Worm (Caenorhabditis elegans) whole organism, L1 larva: Measurements from ENCODE around the gene fip-1.

Experiments
- C16A3.4 ChIP-seq: fragments of 150-350 bp; optimal IDR thresholded peaks from 2 replicates; lab custom pipeline; 2014; ENCODE audit warnings: missing biosample characterization, missing genetic modification characterization
- aly-2 ChIP-seq: fragments of 150-350 bp; optimal IDR thresholded peaks from 2 replicates; lab custom pipeline; 2014; ENCODE audit warnings: missing biosample characterization, missing genetic modification characterization
- blmp-1 ChIP-seq: fragments of 150-350 bp; optimal IDR thresholded peaks from 2 replicates; lab custom pipeline; 2014; ENCODE audit warnings: missing biosample characterization, missing genetic modification characterization
- ceh-63 ChIP-seq: fragments of 200-800 bp; sonication (Bioruptor generic); optimal IDR thresholded peaks from 2 replicates; lab custom pipeline; 2018; ENCODE audit warnings: mild to moderate bottlenecking, missing genetic modification characterization, missing compliant biosample characterization
- ceh-90 ChIP-seq: sonication (generic microtip); optimal IDR thresholded peaks from 2 replicates; lab custom pipeline; 2016; ENCODE audit warnings: missing genetic modification characterization, missing compliant biosample characterization
- efl-1 ChIP-seq, 4 experiments: fragments of 150-350 bp; optimal IDR thresholded peaks in 3 of 4; peaks in 1 of 4; 1 replicate in 1 of 4; 2 replicates in 3 of 4; lab custom pipeline; 2014; ENCODE audit warnings: missing biosample characterization in 2 of 4, missing genetic modification characterization in 2 of 4, missing genetic modification reagents in 2 of 4
- efl-3 ChIP-seq: fragments of 200-800 bp; sonication (Bioruptor generic); optimal IDR thresholded peaks from 2 replicates; lab custom pipeline; 2018; ENCODE audit warnings: mild to moderate bottlenecking, missing genetic modification characterization, missing compliant biosample characterization
- elt-2 ChIP-seq: sonication (generic microtip); optimal IDR thresholded peaks from 2 replicates; lab custom pipeline; 2016; ENCODE audit warnings: missing genetic modification characterization, mild to moderate bottlenecking, inconsistent platforms, missing compliant biosample characterization, missing genetic modification reagents
- ets-5 ChIP-seq: fragments of 200-800 bp; sonication (Bioruptor generic); IDR thresholded peaks from 2 replicates; pipeline ENCODE4 v1.3.6; 2022; ENCODE audit warnings: missing genetic modification characterization, missing compliant biosample characterization
- fkh-10 ChIP-seq: sonication (generic microtip); optimal IDR thresholded peaks from 2 replicates; lab custom pipeline; 2017; ENCODE audit warnings: missing biosample characterization, missing genetic modification reagents, missing genetic modification characterization
- fkh-4 ChIP-seq: sonication (generic microtip); optimal IDR thresholded peaks from 2 replicates; lab custom pipeline; 2016; ENCODE audit warnings: missing compliant biosample characterization, missing genetic modification characterization, borderline replicate concordance
- fkh-8 ChIP-seq: sonication (generic microtip); optimal IDR thresholded peaks from 2 replicates; lab custom pipeline; 2016; ENCODE audit warnings: mild to moderate bottlenecking, missing genetic modification characterization, missing compliant biosample characterization
- hlh-17 ChIP-seq: fragments of 200-800 bp; sonication (Bioruptor generic); optimal IDR thresholded peaks from 2 replicates; lab custom pipeline; 2018; ENCODE audit warnings: missing genetic modification characterization, mild to moderate bottlenecking, missing compliant biosample characterization, moderate library complexity, borderline replicate concordance
- irx-1 ChIP-seq: sonication (generic microtip); optimal IDR thresholded peaks from 2 replicates; lab custom pipeline; 2016; ENCODE audit warnings: missing genetic modification characterization, missing compliant biosample characterization
- jun-1 ChIP-seq: fragments of 150-350 bp; optimal IDR thresholded peaks from 2 replicates; lab custom pipeline; 2014; ENCODE audit warnings: missing biosample characterization, missing genetic modification reagents, missing genetic modification characterization
- lin-13 ChIP-seq: fragments of 150-350 bp; optimal IDR thresholded peaks from 2 replicates; lab custom pipeline; 2014; ENCODE audit warnings: missing biosample characterization, missing genetic modification reagents, missing genetic modification characterization
- lin-14 ChIP-seq: fragments of 200-800 bp; sonication (Bioruptor generic); optimal IDR thresholded peaks from 2 replicates; lab custom pipeline; 2018; ENCODE audit warnings: mild to moderate bottlenecking, missing genetic modification characterization, moderate library complexity, missing compliant biosample characterization
- lin-35 ChIP-seq, 2 experiments: fragments of 150-350 bp; optimal IDR thresholded peaks; 2 replicates each; lab custom pipeline; 2014; ENCODE audit warnings: missing biosample characterization in 2 of 2, missing genetic modification characterization in 2 of 2, missing genetic modification reagents in 2 of 2
- lsy-2 ChIP-seq, 2 experiments: fragments of 150-350 bp; optimal IDR thresholded peaks; 2 replicates each; lab custom pipeline; 2014; ENCODE audit warnings: missing biosample characterization in 2 of 2, missing genetic modification characterization in 2 of 2
- nhr-11 ChIP-seq: fragments of 150-350 bp; optimal IDR thresholded peaks from 2 replicates; lab custom pipeline; 2014; ENCODE audit warnings: missing biosample characterization, missing genetic modification characterization
- nhr-12 ChIP-seq: sonication (generic microtip); optimal IDR thresholded peaks from 2 replicates; lab custom pipeline; 2017; ENCODE audit warnings: missing biosample characterization, missing genetic modification characterization
- nhr-20 ChIP-seq: sonication (generic microtip); optimal IDR thresholded peaks from 2 replicates; lab custom pipeline; 2016; ENCODE audit warnings: mild to moderate bottlenecking, missing genetic modification characterization, missing compliant biosample characterization
- nhr-85 ChIP-seq: sonication (generic microtip); peaks from one replicate; lab custom pipeline; 2016; ENCODE audit warnings: missing genetic modification characterization, inconsistent platforms, missing compliant biosample characterization
- nhr-90 ChIP-seq: sonication (generic microtip); optimal IDR thresholded peaks from 2 replicates; lab custom pipeline; 2016; ENCODE audit warnings: mild to moderate bottlenecking, missing genetic modification characterization, missing compliant biosample characterization; ENCODE audit not compliant: poor library complexity
- pax-3 ChIP-seq: fragments of 200-800 bp; sonication (Bioruptor generic); optimal IDR thresholded peaks from 2 replicates; lab custom pipeline; 2018; ENCODE audit warnings: mild to moderate bottlenecking, missing genetic modification characterization, moderate library complexity, missing compliant biosample characterization
- rnt-1 ChIP-seq: sonication (generic microtip); optimal IDR thresholded peaks from 2 replicates; lab custom pipeline; 2016; ENCODE audit warnings: mild to moderate bottlenecking, missing genetic modification characterization, moderate library complexity, missing compliant biosample characterization
- snpc-4 ChIP-seq: fragments of 150-350 bp; optimal IDR thresholded peaks from 2 replicates; lab custom pipeline; 2014; ENCODE audit warnings: missing biosample characterization, missing genetic modification characterization
- snu-23 ChIP-seq: sonication (generic microtip); optimal IDR thresholded peaks from 2 replicates; lab custom pipeline; 2016; ENCODE audit warnings: missing genetic modification characterization, missing compliant biosample characterization
- sox-4 ChIP-seq: sonication (generic microtip); optimal IDR thresholded peaks from 2 replicates; lab custom pipeline; 2016; ENCODE audit warnings: missing genetic modification characterization, missing compliant biosample characterization
- sptf-1 ChIP-seq: fragments of 150-350 bp; optimal IDR thresholded peaks from 2 replicates; lab custom pipeline; 2014; ENCODE audit warnings: missing biosample characterization, missing genetic modification characterization
- swsn-7 ChIP-seq: sonication (generic microtip); optimal IDR thresholded peaks from 2 replicates; lab custom pipeline; 2016; ENCODE audit warnings: missing genetic modification characterization, missing compliant biosample characterization
- unc-130 ChIP-seq: fragments of 150-350 bp; optimal IDR thresholded peaks from 2 replicates; lab custom pipeline; 2017; ENCODE audit warnings: missing biosample characterization, missing genetic modification characterization, inconsistent platforms
- unc-30 ChIP-seq: sonication (generic microtip); optimal IDR thresholded peaks from 2 replicates; lab custom pipeline; 2017; ENCODE audit warnings: missing biosample characterization, missing genetic modification characterization
- unc-86 ChIP-seq: sonication (generic microtip); optimal IDR thresholded peaks from 2 replicates; lab custom pipeline; 2016; ENCODE audit warnings: missing genetic modification characterization, missing compliant biosample characterization
- unc-98 ChIP-seq: fragments of 200-800 bp; sonication (Bioruptor generic); IDR thresholded peaks from 2 replicates; pipeline ENCODE4 v1.3.6; 2022; ENCODE audit warnings: missing genetic modification characterization, missing compliant biosample characterization
- zip-4 ChIP-seq: fragments of 200-800 bp; sonication (Bioruptor generic); optimal IDR thresholded peaks from 2 replicates; lab custom pipeline; 2018; ENCODE audit warnings: mild to moderate bottlenecking, missing genetic modification characterization, moderate library complexity, missing compliant biosample characterization

The fip-1 gene

DNA sequence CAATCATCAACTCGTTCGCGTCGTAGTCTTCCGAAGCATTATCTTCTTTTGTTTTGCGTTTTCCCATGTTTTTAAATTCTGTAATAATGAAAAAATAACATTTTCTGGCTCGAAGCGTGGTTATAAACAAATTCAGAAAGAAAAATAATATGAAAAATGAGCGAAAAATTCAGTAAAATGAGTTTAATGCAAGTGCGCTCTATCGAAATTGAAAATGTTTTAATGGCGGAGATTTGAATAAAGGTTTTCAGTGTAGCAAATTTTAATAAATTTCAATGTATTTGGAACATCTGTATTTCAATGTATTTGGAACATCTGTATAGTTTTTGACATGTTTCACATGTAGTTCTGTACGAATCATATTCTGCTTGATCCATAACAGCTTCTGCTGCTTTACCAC is 25.1 kb upstream of the fip-1 start, which contains the start of gene rha-2 (continued):
- no peak for TF ChIP-seq jun-1 (tag; lab: Kevin White, UChicago)
- TF ChIP-seq unc-130 (tag; lab: Kevin White, UChicago) = no peak
- TF ChIP-seq aly-2 (tag; lab: Kevin White, UChicago) = no peak
- TF ChIP-seq C16A3.4 (tag; lab: Kevin White, UChicago) = peak; percentile 42

DNA sequence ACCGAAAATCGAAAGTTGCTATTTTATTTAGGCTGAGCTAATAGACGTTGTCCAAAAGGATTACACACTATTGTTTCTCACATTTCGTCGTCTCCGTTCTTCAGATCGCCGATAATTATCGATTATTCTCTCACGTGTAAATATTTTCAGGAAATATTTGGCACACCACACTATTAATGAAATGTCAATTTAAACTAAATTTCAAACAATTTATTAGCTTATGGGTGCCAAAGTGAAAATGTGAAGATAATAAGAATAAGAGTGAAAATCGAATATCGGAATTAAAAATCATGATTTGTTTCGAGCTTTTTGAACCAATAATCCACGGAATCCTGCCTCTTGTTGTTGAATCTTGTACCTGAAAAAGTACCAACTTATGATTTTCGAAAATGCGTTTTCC is 23.0 kb upstream of the fip-1 start, which contains the start of gene C06E1.11:
Gene C06E1.11, minus strand, starts transcription at position 101 of the 400 bp plus-strand sequence.
- TF ChIP-seq snu-23 (GFP tag; lab: Kevin White, UChicago) = no peak
- no peak for TF ChIP-seq efl-1 (optimal IDR thresholded peaks at IDR 0.05; lab: Kevin White, UChicago)
- peak in 1 of 2 experiments; percentile 35 for TF ChIP-seq efl-1 (GFP tag; optimal IDR thresholded peaks at IDR 0.05 in 1 of 2; lab: Kevin White, UChicago)

DNA sequence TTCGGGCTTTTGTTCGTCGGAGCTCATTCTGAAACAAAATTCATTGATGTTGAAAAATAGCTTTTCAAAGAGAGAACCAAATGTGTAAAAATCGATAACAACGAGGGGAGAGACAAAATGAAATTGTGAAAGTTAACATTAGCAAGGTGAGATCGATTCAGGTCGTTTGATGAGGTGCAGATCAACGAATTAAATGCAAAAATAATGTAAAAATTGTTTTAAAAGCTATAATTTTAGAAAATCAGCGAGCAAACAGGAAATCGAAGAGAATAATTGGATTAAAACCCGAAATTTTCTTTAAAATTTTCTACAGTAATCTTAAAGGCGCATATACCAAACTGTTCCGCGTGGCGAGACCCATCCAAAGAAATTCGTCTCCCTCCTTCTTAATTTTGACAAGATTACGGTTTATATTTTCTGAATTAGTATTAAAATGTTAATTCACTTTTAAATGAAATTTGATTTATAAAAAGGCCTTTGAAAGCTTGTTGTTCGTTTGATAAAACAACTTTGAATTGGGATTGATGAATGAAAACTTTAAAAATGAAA is 21.1 kb upstream of the fip-1 start, which contains the start of gene C13G5.2:
Gene C13G5.2, minus strand, starts transcription at position 51 of the 549 bp plus-strand sequence.
- TF ChIP-seq efl-1 (optimal IDR thresholded peaks at IDR 0.05; lab: Kevin White, UChicago) (no peak), efl-1 (GFP tag; optimal IDR thresholded peaks at IDR 0.05 in 1 of 2; lab: Kevin White, UChicago) (peak in 1 of 2 experiments; percentile 33), efl-3 (no peak)

DNA sequence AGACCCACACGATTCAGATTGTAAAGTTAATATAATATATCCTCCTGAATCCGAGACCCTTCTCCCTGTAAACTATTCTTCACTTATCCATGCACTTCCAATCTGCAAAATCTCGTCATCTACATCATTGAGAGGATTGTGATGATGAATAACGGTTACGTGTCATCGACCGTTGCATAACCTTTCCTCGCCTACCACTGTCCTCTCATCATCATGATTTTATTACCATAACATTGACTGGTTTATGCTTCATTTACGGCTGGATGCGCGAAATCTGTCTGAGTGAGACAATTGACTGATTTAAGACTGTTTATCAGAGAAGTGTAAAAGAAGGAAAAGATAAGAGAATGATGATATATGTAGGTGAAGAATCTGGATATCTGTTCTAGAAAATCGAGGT is 19.3 kb upstream of the fip-1 start:
- no peak for TF ChIP-seq unc-130 (tag; lab: Kevin White, UChicago)
- TF ChIP-seq efl-1 (optimal IDR thresholded peaks at IDR 0.05; lab: Kevin White, UChicago) = no peak
- no peak for TF ChIP-seq efl-1 (GFP tag; optimal IDR thresholded peaks at IDR 0.05 in 1 of 2; lab: Kevin White, UChicago)

DNA sequence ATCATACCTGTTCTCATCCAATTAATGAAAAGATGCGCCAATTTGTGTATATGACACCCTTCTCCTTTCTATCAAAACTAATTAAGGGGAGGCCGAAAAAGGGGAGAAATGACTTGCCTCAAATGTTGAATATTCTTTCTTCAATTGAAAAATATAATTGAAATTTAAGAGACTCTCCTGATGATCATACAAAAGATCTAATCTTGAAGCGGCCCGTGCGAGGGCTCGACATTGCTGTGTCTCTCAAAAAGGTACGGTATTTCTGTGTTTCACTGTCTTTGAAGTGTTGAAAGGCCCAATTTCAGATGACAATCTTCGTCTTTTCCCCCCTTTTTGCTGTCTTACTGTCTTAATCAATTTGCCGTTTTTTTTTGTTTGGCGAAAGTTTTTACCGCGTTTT is 18.5 kb upstream of the fip-1 start:
- TF ChIP-seq lin-13 (no peak), hlh-17 (no peak), fkh-8 (tag; lab: Kevin White, UChicago) (no peak), sox-4 (tag; lab: Kevin White, UChicago) (no peak), aly-2 (tag; lab: Kevin White, UChicago) (no peak), blmp-1 (tag; lab: Kevin White, UChicago) (peak; percentile 49), elt-2 (no peak), fkh-4 (tag; lab: Kevin White, UChicago) (no peak), pax-3 (tag; lab: Kevin White, UChicago) (no peak), nhr-85 (tag; lab: Kevin White, UChicago) (peak; percentile 87), unc-86 (tag; lab: Kevin White, UChicago) (no peak), lin-35 (GFP tag; optimal IDR thresholded peaks at IDR 0.05; lab: Kevin White, UChicago) (no peak), unc-30 (tag; lab: Kevin White, UChicago) (no peak), snpc-4 (tag; lab: Kevin White, UChicago) (no peak), ceh-90 (tag; lab: Kevin White, UChicago) (no peak), sptf-1 (no peak), efl-1 (optimal IDR thresholded peaks at IDR 0.05; lab: Kevin White, UChicago) (no peak), efl-1 (GFP tag; optimal IDR thresholded peaks at IDR 0.05 in 1 of 2; lab: Kevin White, UChicago) (no peak), fkh-10 (GFP tag; lab: Kevin White, UChicago) (no peak), nhr-12 (tag; lab: Kevin White, UChicago) (no peak), ceh-63 (GFP tag; lab: Kevin White, UChicago) (no peak), rnt-1 (no peak), unc-130 (tag; lab: Kevin White, UChicago) (no peak), ets-5 (GFP tag; lab: Robert Waterston, UW) (no peak), lsy-2 (tag; optimal IDR thresholded peaks at IDR 0.05; lab: Kevin White, UChicago) (peak in 1 of 2 experiments; percentile 44), nhr-90 (tag; lab: Kevin White, UChicago) (no peak), unc-98 (GFP tag; lab: Robert Waterston, UW) (no peak), swsn-7 (tag; lab: Kevin White, UChicago) (no peak), lin-14 (GFP tag; lab: Kevin White, UChicago) (peak; percentile 70), nhr-20 (tag; lab: Kevin White, UChicago) (no peak), zip-4 (GFP tag; lab: Kevin White, UChicago) (no peak), irx-1 (no peak), snu-23 (GFP tag; lab: Kevin White, UChicago) (no peak), nhr-11 (no peak)
